Worm (Caenorhabditis elegans): ENCODE data around the gene T24A6.17.

T24A6.17 gene

DNA sequence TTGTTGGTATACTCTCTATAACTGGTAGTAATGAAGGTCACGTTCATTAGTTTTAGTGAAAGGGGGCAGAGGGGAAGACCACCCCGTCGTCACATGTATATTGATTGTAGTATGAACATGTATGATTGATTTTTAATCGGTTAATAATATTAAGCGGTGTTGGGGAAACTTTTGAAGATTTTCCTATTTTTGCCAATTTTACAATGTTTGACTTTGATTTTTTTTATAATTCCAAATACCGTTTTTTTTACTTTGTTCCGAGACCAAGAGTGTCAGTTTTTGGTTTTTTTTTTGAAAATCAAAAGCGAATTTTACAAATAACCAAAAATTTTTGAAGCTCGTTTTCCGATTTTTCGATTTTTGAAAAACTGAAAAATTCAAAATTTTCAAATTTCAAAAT lies 29.0 kb downstream of the T24A6.17 start, which contains the start of gene nhr-221:
Gene nhr-221 (minus strand): TSS at position 101 of the 400 bp plus-strand sequence.
- TF ChIP-seq mcd-1 (GFP tag; IDR thresholded peaks at IDR 0.05) (no peak), hsf-1 (GFP tag; IDR thresholded peaks at IDR 0.05) (no peak)

DNA sequence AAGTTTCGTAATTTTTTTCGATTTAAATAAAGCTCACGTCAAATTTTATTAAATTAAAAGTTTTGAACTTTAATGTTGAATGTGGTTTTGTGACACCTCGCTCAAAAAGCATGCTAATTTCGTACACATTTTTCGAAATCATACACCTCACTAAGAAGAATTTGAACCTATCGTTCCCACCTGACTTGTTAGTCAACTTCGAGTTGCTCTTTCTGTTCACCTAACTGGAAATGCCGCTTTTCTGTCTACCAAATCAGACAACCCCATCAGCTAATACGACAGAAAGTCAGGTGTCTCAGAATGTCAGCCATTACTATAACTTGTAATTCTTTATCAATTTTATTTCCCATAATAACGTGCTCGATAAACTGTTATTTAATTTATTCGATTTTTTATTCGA lies 33.8 kb downstream of the T24A6.17 start, which contains the start of gene srbc-66:
Gene srbc-66 (plus strand): TSS at position 301 of the 400 bp plus-strand sequence.
- TF ChIP-seq Y53G8AR.9 (GFP tag; conservative IDR thresholded peaks at IDR 0.05): no peak
- TF ChIP-seq hmg-1.2 (GFP tag; IDR thresholded peaks at IDR 0.05): no peak
- TF ChIP-seq Y53F4B.3 (GFP tag; IDR thresholded peaks at IDR 0.05): no peak
- no peak for TF ChIP-seq F57A8.1 (GFP tag; optimal IDR thresholded peaks at IDR 0.05)
- TF ChIP-seq hmg-20 (GFP tag; IDR thresholded peaks at IDR 0.05): no peak
- TF ChIP-seq dpff-1 (tag; optimal IDR thresholded peaks at IDR 0.05): no peak
- no peak for TF ChIP-seq K12H6.12 (tag; optimal IDR thresholded peaks at IDR 0.05)
- no peak for TF ChIP-seq ceh-58 (GFP tag; IDR thresholded peaks at IDR 0.05)
- no peak for TF ChIP-seq ztf-3 (GFP tag; optimal IDR thresholded peaks at IDR 0.05)
- TF ChIP-seq nhr-90 (tag; optimal IDR thresholded peaks at IDR 0.05): no peak

DNA sequence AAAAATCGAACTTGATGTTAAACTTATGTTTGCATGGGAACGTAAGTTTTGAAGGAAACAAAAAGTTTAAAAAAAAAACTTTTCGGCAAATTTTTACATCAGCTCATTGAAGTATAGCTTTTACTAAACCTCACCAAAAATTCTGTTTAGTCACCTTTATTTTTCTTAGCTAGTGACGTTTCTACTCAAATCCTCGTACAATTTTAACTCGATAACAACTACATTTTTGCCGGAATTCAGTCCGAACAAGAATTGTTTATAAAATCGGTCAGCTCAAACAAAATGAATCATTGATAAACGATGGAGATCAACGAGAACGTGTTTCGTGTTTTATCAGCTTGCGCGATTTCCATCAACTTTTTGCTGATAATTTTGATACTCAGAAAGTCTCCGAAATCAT lies 37.4 kb downstream of the T24A6.17 start, which contains the start of gene str-260:
Gene str-260 (plus strand): TSS at position 301 of the 400 bp plus-strand sequence.
- no peak for TF ChIP-seq akir-1 (GFP tag; optimal IDR thresholded peaks at IDR 0.05)
- TF ChIP-seq ama-1 (optimal IDR thresholded peaks at IDR 0.05): no peak
- no peak for TF ChIP-seq ama-1 (GFP tag; optimal IDR thresholded peaks at IDR 0.05)
- no peak for TF ChIP-seq unc-62 (GFP tag; optimal IDR thresholded peaks at IDR 0.05)
- no peak for TF ChIP-seq lin-26 (GFP tag; IDR thresholded peaks at IDR 0.05)
- TF ChIP-seq ceh-79 (tag; optimal IDR thresholded peaks at IDR 0.05): no peak
- no peak for TF ChIP-seq F57C9.4 (tag; optimal IDR thresholded peaks at IDR 0.05)

DNA sequence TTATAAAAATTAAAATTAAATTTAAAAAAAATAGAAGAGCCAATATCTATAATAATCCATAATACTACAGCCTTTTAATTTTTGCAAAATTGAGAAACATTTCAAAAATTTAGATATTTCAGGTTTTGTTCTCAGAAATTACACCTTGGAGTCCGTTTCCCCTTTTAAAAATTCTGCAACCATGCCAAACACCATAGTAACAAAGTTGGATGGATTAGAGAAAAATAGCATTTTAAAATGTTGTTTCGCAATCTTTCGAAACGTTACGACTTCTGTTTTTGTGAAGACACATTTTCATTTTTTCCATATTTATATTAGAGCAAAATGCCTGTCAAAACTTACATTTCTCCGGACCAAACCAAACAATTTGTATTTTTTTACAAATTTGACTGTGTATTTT lies 39.3 kb downstream of the T24A6.17 start, which contains the start of gene T24A6.7:
Gene T24A6.7 (plus strand): TSS at position 301 of the 400 bp plus-strand sequence.
- TF ChIP-seq die-1 (tag; optimal IDR thresholded peaks at IDR 0.05) (no peak), F39B2.1 (GFP tag; IDR thresholded peaks at IDR 0.05) (no peak), tlf-1 (GFP tag; optimal IDR thresholded peaks at IDR 0.05) (no peak), F10E7.11 (tag; optimal IDR thresholded peaks at IDR 0.05) (no peak), nhr-80 (tag; optimal IDR thresholded peaks at IDR 0.05) (no peak), B0035.1 (tag; optimal IDR thresholded peaks at IDR 0.05) (no peak), zfh-2 (GFP tag; conservative IDR thresholded peaks at IDR 0.05) (no peak), egrh-3 (GFP tag; IDR thresholded peaks at IDR 0.05) (no peak), ets-4 (GFP tag; optimal IDR thresholded peaks at IDR 0.05) (no peak), rcor-1 (GFP tag; IDR thresholded peaks at IDR 0.05) (no peak), F57C9.4 (tag; optimal IDR thresholded peaks at IDR 0.05) (no peak), gei-17 (GFP tag; optimal IDR thresholded peaks at IDR 0.05) (no peak), D2030.7 (GFP tag; IDR thresholded peaks at IDR 0.05) (no peak), unc-130 (GFP tag; optimal IDR thresholded peaks at IDR 0.05) (no peak)

- TF ChIP-seq sdz-38 (tag; optimal IDR thresholded peaks at IDR 0.05) (no peak), cebp-1 (GFP tag; IDR thresholded peaks at IDR 0.05) (peak; percentile 25; the same call in 1 of the 2 replicates), cebp-1 (tag; optimal IDR thresholded peaks at IDR 0.05) (no peak), snpc-1.3 (tag; optimal IDR thresholded peaks at IDR 0.05; ENCODE audit: insufficient read depth) (no peak), gei-17 (GFP tag; optimal IDR thresholded peaks at IDR 0.05) (no peak), F49E8.2 (tag; optimal IDR thresholded peaks at IDR 0.05; ENCODE audit: insufficient read depth) (no peak), ZK185.1 (tag; optimal IDR thresholded peaks at IDR 0.05; ENCODE audit: poor library complexity, severe bottlenecking) (no peak), B0035.1 (tag; optimal IDR thresholded peaks at IDR 0.05) (no peak)
Observed at ce11 chrV:3523262-3523661, 41.0 kb downstream of the T24A6.17 start, which contains the start of gene irg-1. Gene irg-1 (plus strand): TSS chrV:3523587.
